Worm (Caenorhabditis elegans) whole organism, late embryonic: ENCODE measurements around the gene smoc-1.
A peak's percentile ranks its signal among the peaks of the same experiment; 100 is the strongest.

Experiments
- C08G9.2 ChIP-seq: sonication (generic microtip); optimal IDR thresholded peaks from 2 replicates; lab custom pipeline; 2016; ENCODE audit warnings: mild to moderate bottlenecking, missing genetic modification characterization, moderate library complexity, missing compliant biosample characterization
- C38D4.7 ChIP-seq: fragments of 200-800 bp; sonication (Bioruptor generic); optimal IDR thresholded peaks from 2 replicates; lab custom pipeline; 2018; ENCODE audit warnings: mild to moderate bottlenecking, missing genetic modification characterization, moderate library complexity, missing compliant biosample characterization
- ceh-14 ChIP-seq: sonication (generic microtip); optimal IDR thresholded peaks from 2 replicates; lab custom pipeline; 2016; ENCODE audit warnings: missing genotype, missing genetic modification characterization, missing compliant biosample characterization
- che-1 ChIP-seq: sonication (generic microtip); optimal IDR thresholded peaks from 2 replicates; lab custom pipeline; 2016; ENCODE audit warnings: mild to moderate bottlenecking, missing genetic modification characterization, missing compliant biosample characterization
- elt-2 ChIP-seq: sonication (generic microtip); optimal IDR thresholded peaks from 2 replicates; lab custom pipeline; 2016; ENCODE audit warnings: missing genetic modification reagents, missing genetic modification characterization, missing compliant biosample characterization
- fkh-6 ChIP-seq: sonication (generic microtip); optimal IDR thresholded peaks from 2 replicates; lab custom pipeline; 2016; ENCODE audit warnings: missing genetic modification characterization, missing compliant biosample characterization
- gmeb-2 ChIP-seq: sonication (generic microtip); optimal IDR thresholded peaks from 2 replicates; lab custom pipeline; 2016; ENCODE audit warnings: missing genetic modification characterization, inconsistent platforms, missing compliant biosample characterization
- hlh-15 ChIP-seq: sonication (generic microtip); optimal IDR thresholded peaks from 2 replicates; lab custom pipeline; 2016; ENCODE audit warnings: missing genetic modification characterization, missing compliant biosample characterization
- hlh-6 ChIP-seq: sonication (generic microtip); optimal IDR thresholded peaks from 2 replicates; lab custom pipeline; 2016; ENCODE audit warnings: missing genotype, missing genetic modification characterization, missing compliant biosample characterization
- lim-6 ChIP-seq: sonication (generic microtip); optimal IDR thresholded peaks from 2 replicates; lab custom pipeline; 2016; ENCODE audit warnings: missing genetic modification characterization, missing compliant biosample characterization
- madf-2 ChIP-seq: sonication (generic microtip); optimal IDR thresholded peaks from 2 replicates; lab custom pipeline; 2017; ENCODE audit warnings: missing genetic modification characterization, missing compliant biosample characterization
- mec-3 ChIP-seq: sonication (generic microtip); optimal IDR thresholded peaks from 2 replicates; lab custom pipeline; 2016; ENCODE audit warnings: borderline replicate concordance, missing genetic modification characterization, missing compliant biosample characterization
- nfya-1 ChIP-seq: sonication (generic microtip); optimal IDR thresholded peaks from 2 replicates; lab custom pipeline; 2017; ENCODE audit warnings: missing genetic modification characterization, mild to moderate bottlenecking, missing compliant biosample characterization, antibody characterized with exemption, moderate library complexity
- nhr-11 ChIP-seq: fragments of 150-350 bp; optimal IDR thresholded peaks from 2 replicates; lab custom pipeline; 2014; ENCODE audit warnings: missing biosample characterization, missing genetic modification characterization
- pat-9 ChIP-seq: fragments of 200-800 bp; sonication (Bioruptor generic); optimal IDR thresholded peaks from 2 replicates; lab custom pipeline; 2018; ENCODE audit warnings: mild to moderate bottlenecking, missing genetic modification characterization, moderate library complexity, missing compliant biosample characterization
- pax-1 ChIP-seq: fragments of 150-350 bp; optimal IDR thresholded peaks from 2 replicates; lab custom pipeline; 2014; ENCODE audit warnings: missing biosample characterization, missing genetic modification characterization
- pha-2 ChIP-seq: sonication (generic microtip); optimal IDR thresholded peaks from 2 replicates; lab custom pipeline; 2017; ENCODE audit warnings: mild to moderate bottlenecking, missing genetic modification characterization, missing compliant biosample characterization
- pha-4 ChIP-seq: fragments of 150-350 bp; optimal IDR thresholded peaks from 2 replicates; lab custom pipeline; 2018; ENCODE audit warnings: missing biosample characterization, missing genetic modification reagents, missing genetic modification characterization
- pros-1 ChIP-seq: fragments of 150-350 bp; optimal IDR thresholded peaks from 2 replicates; lab custom pipeline; 2014; ENCODE audit warnings: missing biosample characterization, missing genetic modification reagents, missing genetic modification characterization
- ref-2 ChIP-seq: sonication (generic microtip); optimal IDR thresholded peaks from 2 replicates; lab custom pipeline; 2016; ENCODE audit warnings: missing genetic modification characterization, missing compliant biosample characterization
- sox-2 ChIP-seq: fragments of 200-800 bp; sonication (Bioruptor generic); IDR thresholded peaks from 2 replicates; pipeline ENCODE4 v1.3.6; 2022; ENCODE audit warnings: missing genetic modification reagents, missing genetic modification characterization, missing compliant biosample characterization
- unc-55 ChIP-seq: sonication (generic microtip); optimal IDR thresholded peaks from 2 replicates; lab custom pipeline; 2017; ENCODE audit warnings: missing biosample characterization, missing genetic modification reagents, missing genetic modification characterization
- unc-86 ChIP-seq: sonication (generic microtip); optimal IDR thresholded peaks from 2 replicates; lab custom pipeline; 2016; ENCODE audit warnings: missing genetic modification characterization, missing compliant biosample characterization
- zip-5 ChIP-seq: sonication (generic microtip); optimal IDR thresholded peaks from 2 replicates; lab custom pipeline; 2016; ENCODE audit warnings: missing genetic modification characterization, missing compliant biosample characterization

Gene smoc-1

ce11 chrV:11801076-11801849, 43.8 kb downstream of the smoc-1 start:
- TF ChIP-seq elt-2 (tag; lab: Kevin White, UChicago) (peak; percentile 40), zip-5 (tag; lab: Kevin White, UChicago) (no peak), C38D4.7 (GFP tag; lab: Kevin White, UChicago) (no peak), pha-4 (no peak), mec-3 (tag; lab: Kevin White, UChicago) (no peak), unc-86 (tag; lab: Kevin White, UChicago) (no peak)

ce11 chrV:11802508-11802907, 45.0 kb downstream of the smoc-1 start:
- TF ChIP-seq C08G9.2 (tag; lab: Kevin White, UChicago) (no peak), madf-2 (tag; lab: Kevin White, UChicago) (no peak), fkh-6 (no peak), pax-1 (no peak), gmeb-2 (tag; lab: Kevin White, UChicago) (no peak), lim-6 (tag; lab: Kevin White, UChicago) (no peak), mec-3 (tag; lab: Kevin White, UChicago) (no peak), che-1 (tag; lab: Kevin White, UChicago) (no peak), ceh-14 (no peak), pros-1 (no peak), hlh-15 (tag; lab: Kevin White, UChicago) (no peak), ref-2 (no peak), unc-55 (GFP tag; lab: Kevin White, UChicago) (no peak), sox-2 (no peak), pat-9 (no peak), hlh-6 (tag; lab: Kevin White, UChicago) (no peak)

- TF ChIP-seq lim-6 (tag; lab: Kevin White, UChicago) (no peak), nhr-11 (tag; lab: Kevin White, UChicago) (no peak), pha-2 (tag; lab: Kevin White, UChicago) (no peak), nfya-1 (tag; lab: Kevin White, UChicago) (no peak), madf-2 (tag; lab: Kevin White, UChicago) (no peak)
Observed at ce11 chrV:11803518-11803994, 46.1 kb downstream of the smoc-1 start.
